Fruit fly (Drosophila melanogaster) whole organism, embryonic: ENCODE measurements around the gene CG15170.

Experiments used
- Aef1 ChIP-seq: fragments of 200-800 bp; sonication (Bioruptor generic); IDR thresholded peaks from 3 replicates; pipeline ENCODE4 v1.3.6; 2022; ENCODE audit warnings: missing biosample characterization, missing genetic modification characterization
- Atf6 ChIP-seq: fragments of 200-800 bp; sonication (Bioruptor generic); IDR thresholded peaks from 2 replicates; pipeline ENCODE4 v1.3.6; 2022; ENCODE audit warnings: missing biosample characterization, missing genetic modification characterization
- CG10366 ChIP-seq: fragments of 200-800 bp; sonication (Bioruptor generic); IDR thresholded peaks from 2 replicates; pipeline ENCODE4 v1.3.6; 2022; ENCODE audit warnings: missing biosample characterization, missing genetic modification characterization
- CG10462 ChIP-seq: fragments of 200-800 bp; sonication (Bioruptor generic); optimal IDR thresholded peaks from 2 replicates; lab custom pipeline; 2016; ENCODE audit warnings: missing biosample characterization, missing genetic modification characterization
- CG11247 ChIP-seq: fragments of 200-800 bp; sonication (Bioruptor generic); IDR thresholded peaks from 2 replicates; pipeline ENCODE4 v1.3.6; 2022; ENCODE audit warnings: missing biosample characterization, missing genetic modification characterization
- CG11723 ChIP-seq: fragments of 200-800 bp; sonication (Bioruptor generic); optimal IDR thresholded peaks from 2 replicates; lab custom pipeline; 2017; ENCODE audit warnings: missing biosample characterization, mild to moderate bottlenecking, missing genetic modification characterization
- CG12104 ChIP-seq: fragments of 200-800 bp; sonication (Bioruptor generic); optimal IDR thresholded peaks from 3 replicates; lab custom pipeline; 2016; ENCODE audit warnings: missing biosample characterization, missing genetic modification characterization
- CG12155 ChIP-seq: fragments of 200-800 bp; sonication (Bioruptor generic); optimal IDR thresholded peaks from 3 replicates; lab custom pipeline; 2016; ENCODE audit warnings: missing biosample characterization, missing genetic modification characterization
- CG14441 ChIP-seq: fragments of 200-800 bp; sonication (Bioruptor generic); IDR thresholded peaks from 2 replicates; pipeline ENCODE4 v1.3.6; 2022; ENCODE audit warnings: missing biosample characterization, missing genetic modification characterization
- CG14667 ChIP-seq: fragments of 200-800 bp; sonication (Bioruptor generic); IDR thresholded peaks from 2 replicates; pipeline ENCODE4 v1.3.6; 2022; ENCODE audit warnings: missing biosample characterization, missing genetic modification characterization
- CG15479 ChIP-seq: fragments of 200-800 bp; sonication (Bioruptor generic); optimal IDR thresholded peaks from 3 replicates; lab custom pipeline; 2019; ENCODE audit warnings: missing biosample characterization, mild to moderate bottlenecking, missing genetic modification characterization, moderate library complexity
- CG17359 ChIP-seq: fragments of 200-800 bp; sonication (Bioruptor generic); optimal IDR thresholded peaks from 3 replicates; lab custom pipeline; 2018; ENCODE audit warnings: missing biosample characterization, mild to moderate bottlenecking, missing genetic modification characterization, moderate library complexity
- CG17912 ChIP-seq: fragments of 200-800 bp; sonication (Bioruptor generic); optimal IDR thresholded peaks from 2 replicates; lab custom pipeline; 2018; ENCODE audit warnings: missing biosample characterization, mild to moderate bottlenecking, missing genetic modification characterization
- CG18764 ChIP-seq: fragments of 200-800 bp; sonication (Bioruptor generic); optimal IDR thresholded peaks from 3 replicates; lab custom pipeline; 2016; ENCODE audit warnings: missing biosample characterization, missing genetic modification characterization
- CG2889 ChIP-seq: fragments of 200-800 bp; sonication (Bioruptor generic); IDR thresholded peaks from 3 replicates; pipeline ENCODE4 v1.3.6; 2022; ENCODE audit warnings: missing biosample characterization, missing genetic modification characterization
- CG30403 ChIP-seq: fragments of 200-800 bp; sonication (Bioruptor generic); optimal IDR thresholded peaks from 3 replicates; lab custom pipeline; 2016; ENCODE audit warnings: missing biosample characterization, missing genetic modification characterization
- CG3281 ChIP-seq: fragments of 200-800 bp; sonication (Bioruptor generic); optimal IDR thresholded peaks from 3 replicates; lab custom pipeline; 2017; ENCODE audit warnings: missing biosample characterization, mild to moderate bottlenecking, missing genetic modification characterization
- CG34224 ChIP-seq: fragments of 200-800 bp; sonication (Bioruptor generic); IDR thresholded peaks from 3 replicates; pipeline ENCODE4 v1.3.6; 2022; ENCODE audit warnings: missing biosample characterization, missing genetic modification characterization; ENCODE audit not compliant: partially characterized antibody
- CG4404 ChIP-seq: fragments of 200-800 bp; sonication (Bioruptor generic); IDR thresholded peaks from 2 replicates; pipeline ENCODE4 v1.3.6; 2022; ENCODE audit warnings: missing biosample characterization, missing genetic modification characterization
- CG4707 ChIP-seq: fragments of 200-800 bp; sonication (Bioruptor generic); optimal IDR thresholded peaks from 2 replicates; lab custom pipeline; 2018; ENCODE audit warnings: missing biosample characterization, mild to moderate bottlenecking, missing genetic modification characterization, moderate library complexity
- CG5180 ChIP-seq: fragments of 200-800 bp; sonication (Bioruptor generic); optimal IDR thresholded peaks from 3 replicates; lab custom pipeline; 2017; ENCODE audit warnings: missing biosample characterization, missing genetic modification characterization, mild to moderate bottlenecking, moderate library complexity, missing genetic modification reagents
- CG6654 ChIP-seq: fragments of 200-800 bp; sonication (Bioruptor generic); optimal IDR thresholded peaks from 2 replicates; lab custom pipeline; 2017; ENCODE audit warnings: missing biosample characterization, mild to moderate bottlenecking, missing genetic modification characterization
- CG6813 ChIP-seq: fragments of 200-800 bp; sonication (Bioruptor generic); optimal IDR thresholded peaks from 2 replicates; lab custom pipeline; 2017; ENCODE audit warnings: missing biosample characterization, missing genetic modification characterization, mild to moderate bottlenecking, moderate library complexity, missing genetic modification reagents
- CG7556 ChIP-seq: fragments of 200-800 bp; sonication (Bioruptor generic); optimal IDR thresholded peaks from 2 replicates; lab custom pipeline; 2017; ENCODE audit warnings: missing biosample characterization, mild to moderate bottlenecking, missing genetic modification characterization
- CG7745 ChIP-seq: fragments of 200-800 bp; sonication (Bioruptor generic); optimal IDR thresholded peaks from 2 replicates; lab custom pipeline; 2018; ENCODE audit warnings: missing biosample characterization, mild to moderate bottlenecking, missing genetic modification characterization, moderate library complexity
- CG8359 ChIP-seq: fragments of 200-800 bp; sonication (Bioruptor generic); optimal IDR thresholded peaks from 2 replicates; lab custom pipeline; 2017; ENCODE audit warnings: missing biosample characterization, mild to moderate bottlenecking, missing genetic modification characterization, borderline replicate concordance
- Deaf1 ChIP-seq: fragments of 200-800 bp; optimal IDR thresholded peaks from 3 replicates; lab custom pipeline; 2019; ENCODE audit warnings: missing biosample characterization, mild to moderate bottlenecking, missing genetic modification characterization, moderate library complexity
- Dip3 ChIP-seq: fragments of 200-800 bp; sonication (Bioruptor generic); optimal IDR thresholded peaks from 3 replicates; lab custom pipeline; 2016; ENCODE audit warnings: missing biosample characterization, missing genetic modification characterization
- Hr39 ChIP-seq: fragments of >200 bp; optimal IDR thresholded peaks from 2 replicates; lab custom pipeline; 2017
- Mes4 ChIP-seq: fragments of 200-800 bp; sonication (Bioruptor generic); optimal IDR thresholded peaks from 2 replicates; lab custom pipeline; 2016; ENCODE audit warnings: missing biosample characterization, missing genetic modification characterization
- Optix ChIP-seq: fragments of 200-800 bp; sonication (Bioruptor generic); IDR thresholded peaks from 3 replicates; pipeline ENCODE4 v1.3.6; 2022; ENCODE audit warnings: missing biosample characterization, missing genetic modification characterization
- Sox100B ChIP-seq: fragments of 200-800 bp; sonication (Bioruptor generic); optimal IDR thresholded peaks from 3 replicates; lab custom pipeline; 2018; ENCODE audit warnings: missing biosample characterization, mild to moderate bottlenecking, missing genetic modification characterization
- Spps ChIP-seq: fragments of 200-800 bp; sonication (Bioruptor generic); optimal IDR thresholded peaks from 2 replicates; lab custom pipeline; 2018; ENCODE audit warnings: missing biosample characterization, mild to moderate bottlenecking, missing genetic modification characterization
- amos ChIP-seq: fragments of 200-800 bp; sonication (Bioruptor generic); IDR thresholded peaks from 2 replicates; pipeline ENCODE4 v1.3.6; 2022; ENCODE audit warnings: missing biosample characterization, missing genetic modification characterization; ENCODE audit not compliant: partially characterized antibody
- aop ChIP-seq: fragments of 200-800 bp; sonication (Bioruptor generic); IDR thresholded peaks from 2 replicates; pipeline ENCODE4 v1.3.6; 2022; ENCODE audit warnings: missing biosample characterization, missing genetic modification characterization
- gfzf ChIP-seq: fragments of 200-800 bp; sonication (Bioruptor generic); optimal IDR thresholded peaks from 2 replicates; lab custom pipeline; 2016; ENCODE audit warnings: missing biosample characterization, mild to moderate bottlenecking, missing genetic modification characterization, moderate library complexity
- hb ChIP-seq: fragments of 200-800 bp; sonication (Bioruptor generic); IDR thresholded peaks from 3 replicates; pipeline ENCODE4 v1.3.6; 2022; ENCODE audit warnings: missing biosample characterization, missing genetic modification characterization; ENCODE audit not compliant: partially characterized antibody
- insv ChIP-seq, 2 experiments: fragments of 200-800 bp; sonication (Bioruptor generic); optimal IDR thresholded peaks; 3 replicates each; lab custom pipeline; 2016 to 2018; ENCODE audit warnings: missing biosample characterization in 2 of 2, missing genetic modification characterization in 2 of 2
- kay ChIP-seq: fragments of 200-800 bp; sonication (Bioruptor generic); optimal IDR thresholded peaks from 2 replicates; lab custom pipeline; 2016; ENCODE audit warnings: missing biosample characterization, missing genetic modification characterization
- psq ChIP-seq: fragments of 200-800 bp; sonication (Bioruptor generic); optimal IDR thresholded peaks from 2 replicates; lab custom pipeline; 2017; ENCODE audit warnings: missing biosample characterization, missing genetic modification characterization
- pzg ChIP-seq: fragments of 200-800 bp; sonication (Bioruptor generic); optimal IDR thresholded peaks from 3 replicates; lab custom pipeline; 2018; ENCODE audit warnings: missing biosample characterization, mild to moderate bottlenecking, missing genetic modification characterization, moderate library complexity
- repo ChIP-seq: fragments of 200-800 bp; sonication (Bioruptor generic); optimal IDR thresholded peaks from 2 replicates; lab custom pipeline; 2016; ENCODE audit warnings: missing biosample characterization, missing genetic modification characterization
- sc ChIP-seq, 3 experiments: fragments of >200 bp in 2 of 3; fragments of 200-800 bp in 1 of 3; sonication (Bioruptor generic) in 1 of 3; optimal IDR thresholded peaks; 2 replicates in 2 of 3; 3 replicates in 1 of 3; lab custom pipeline; 2017; ENCODE audit warnings: mild to moderate bottlenecking in 1 of 3, missing biosample characterization in 1 of 3, missing genetic modification characterization in 1 of 3, missing genetic modification reagents in 1 of 3
- scrt ChIP-seq: fragments of 200-800 bp; sonication (Bioruptor generic); optimal IDR thresholded peaks from 2 replicates; lab custom pipeline; 2018; ENCODE audit warnings: missing biosample characterization, mild to moderate bottlenecking, missing genetic modification characterization, moderate library complexity
- shn ChIP-seq: fragments of 200-800 bp; sonication (Bioruptor generic); optimal IDR thresholded peaks from 3 replicates; lab custom pipeline; 2016; ENCODE audit warnings: missing biosample characterization, missing genetic modification characterization
- sr ChIP-seq: fragments of 200-800 bp; sonication (Bioruptor generic); IDR thresholded peaks from 3 replicates; pipeline ENCODE4 v1.3.6; 2022; ENCODE audit warnings: missing biosample characterization, missing genetic modification characterization
- ttk ChIP-seq: fragments of 200-800 bp; sonication (Bioruptor generic); IDR thresholded peaks from 2 replicates; pipeline ENCODE4 v2.1.2; 2022; ENCODE audit warnings: missing biosample characterization, missing genetic modification characterization
- vvl ChIP-seq: fragments of 200-800 bp; sonication (Bioruptor generic); IDR thresholded peaks from 2 replicates; pipeline ENCODE4 v1.3.6; 2022; ENCODE audit warnings: missing biosample characterization, missing genetic modification characterization
- wek ChIP-seq: fragments of 200-800 bp; sonication (Bioruptor generic); optimal IDR thresholded peaks from 3 replicates; lab custom pipeline; 2018; ENCODE audit warnings: missing biosample characterization, mild to moderate bottlenecking, missing genetic modification characterization, moderate library complexity

The CG15170 gene

dm6 chr2L:19023972-19024743, 34.1 kb upstream of the CG15170 start (continued):
- TF ChIP-seq CG4404 = no peak; the same call in 1 of the 2 replicates
- peak; percentile 94 for TF ChIP-seq CG7556 (GFP tag; lab: Kevin White, UChicago)
- no peak for TF ChIP-seq amos (GFP tag; lab: Robert Waterston, UW)
- TF ChIP-seq CG7745 = no peak
- no peak for TF ChIP-seq CG11247 (GFP tag; lab: Robert Waterston, UW)
- TF ChIP-seq psq (GFP tag; lab: Kevin White, UChicago) = peak; percentile 38
- no peak for TF ChIP-seq Dip3 (GFP tag; lab: Kevin White, UChicago)
- TF ChIP-seq CG10462 (GFP tag; lab: Kevin White, UChicago) = no peak
- TF ChIP-seq Deaf1 (tag; lab: Kevin White, UChicago) = peak; percentile 54
- no peak for TF ChIP-seq vvl (GFP tag; lab: Robert Waterston, UW)
- TF ChIP-seq CG11723 (GFP tag; lab: Kevin White, UChicago) = peak; percentile 41
- peak; percentile 23 for TF ChIP-seq kay
- peak; percentile 46 for TF ChIP-seq CG6813 (GFP tag; lab: Kevin White, UChicago)
- TF ChIP-seq insv (GFP tag; optimal IDR thresholded peaks at IDR 0.05; lab: Kevin White, UChicago) = peak in 1 of 2 experiments; percentile 5
- TF ChIP-seq sr (GFP tag; lab: Robert Waterston, UW) = no peak
- peak; percentile 44; the same call in 2 of the 3 replicates for TF ChIP-seq Aef1 (GFP tag; lab: Robert Waterston, UW)
- peak; percentile 23 for TF ChIP-seq CG6654 (GFP tag; lab: Kevin White, UChicago)
- peak; percentile 32 for TF ChIP-seq CG12155 (GFP tag; lab: Kevin White, UChicago)
- peak; percentile 12 for TF ChIP-seq CG18764 (GFP tag; lab: Kevin White, UChicago)
- no peak for TF ChIP-seq CG14441 (GFP tag; lab: Robert Waterston, UW)
- TF ChIP-seq sc (optimal IDR thresholded peaks at IDR 0.05; lab: Kevin White, UChicago) = no peak
- TF ChIP-seq sc (GFP tag; optimal IDR thresholded peaks at IDR 0.05; lab: Kevin White, UChicago) = peak; percentile 21
- no peak for TF ChIP-seq wek (GFP tag; lab: Kevin White, UChicago)
- peak; percentile 70 for TF ChIP-seq scrt (GFP tag; lab: Kevin White, UChicago)
- TF ChIP-seq repo (GFP tag; lab: Kevin White, UChicago) = no peak
- peak; percentile 83 for TF ChIP-seq CG3281
- no peak for TF ChIP-seq CG17912
- no peak for TF ChIP-seq aop (GFP tag; lab: Robert Waterston, UW)
- peak; percentile 33 for TF ChIP-seq CG12104 (GFP tag; lab: Kevin White, UChicago)
- no peak for TF ChIP-seq Hr39
- TF ChIP-seq Sox100B (GFP tag; lab: Kevin White, UChicago) = peak; percentile 78
- no peak for TF ChIP-seq Mes4 (GFP tag; lab: Kevin White, UChicago)
- TF ChIP-seq gfzf (GFP tag; lab: Kevin White, UChicago) = no peak
- TF ChIP-seq Optix (GFP tag; lab: Robert Waterston, UW) = no peak
- peak; percentile 8 for TF ChIP-seq CG4707 (GFP tag; lab: Kevin White, UChicago)
- peak; percentile 27; the same call in 1 of the 2 replicates for TF ChIP-seq CG10366 (GFP tag; lab: Robert Waterston, UW)
- TF ChIP-seq CG34224 (GFP tag; lab: Robert Waterston, UW) = no peak
- peak; percentile 80 for TF ChIP-seq CG30403
- no peak for TF ChIP-seq hb
- no peak for TF ChIP-seq pzg (GFP tag; lab: Kevin White, UChicago)
- TF ChIP-seq CG14667 (GFP tag; lab: Robert Waterston, UW) = peak; percentile 21; the same call in 1 of the 2 replicates
- TF ChIP-seq CG15479 = no peak
- TF ChIP-seq CG2889 = no peak
- TF ChIP-seq CG8359 (GFP tag; lab: Kevin White, UChicago) = peak; percentile 13
- no peak for TF ChIP-seq shn (GFP tag; lab: Kevin White, UChicago)
- peak; percentile 72 for TF ChIP-seq CG17359 (tag; lab: Kevin White, UChicago)
- no peak for TF ChIP-seq Spps (tag; lab: Kevin White, UChicago)
- TF ChIP-seq Atf6 (GFP tag; lab: Robert Waterston, UW) = peak; percentile 70
- peak; percentile 49; the same call in 1 of the 2 replicates for TF ChIP-seq ttk
- peak; percentile 58 for TF ChIP-seq CG5180 (GFP tag; lab: Kevin White, UChicago)
